Worm (Caenorhabditis elegans) whole organism, L4/young adult: ENCODE measurements around the gene F19F10.3.
"Not testable (repeated sequence)": the region's sequence is repeated elsewhere in the genome, so short reads cannot be mapped to it uniquely, and the experiment has no call there.

Source experiments
- W03F9.2 ChIP-seq: fragments of 150-350 bp; optimal IDR thresholded peaks from 2 replicates; lab custom pipeline; 2014; ENCODE audit warnings: missing biosample characterization, missing genetic modification characterization
- dao-5 ChIP-seq: sonication (generic microtip); optimal IDR thresholded peaks from 2 replicates; lab custom pipeline; 2016; ENCODE audit warnings: missing genotype, missing genetic modification characterization, moderate library complexity, missing compliant biosample characterization
- him-1 ChIP-seq: sonication (generic microtip); optimal IDR thresholded peaks from 2 replicates; lab custom pipeline; 2016; ENCODE audit warnings: missing genotype, missing genetic modification reagents, missing genetic modification characterization, missing compliant biosample characterization

F19F10.3 gene

DNA sequence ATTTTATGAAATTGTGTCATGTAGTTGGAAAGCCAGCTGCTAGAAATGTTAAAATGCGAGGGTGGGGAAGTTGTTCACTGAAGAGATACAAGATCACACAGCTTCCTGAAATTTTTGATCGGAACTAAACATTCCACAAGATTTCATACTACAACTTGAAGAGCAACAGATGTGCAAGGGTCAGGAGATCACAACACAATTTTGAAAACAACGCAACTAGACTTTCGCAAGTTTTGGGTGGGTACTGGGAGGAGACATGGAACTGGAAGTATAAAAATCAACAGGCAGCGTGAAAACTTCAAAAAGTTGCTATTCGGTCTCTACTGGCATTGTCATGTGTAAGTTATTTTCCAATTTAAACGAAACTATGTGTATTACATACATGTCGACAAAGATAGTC lies at the start of gene F19F10.3:
Gene F19F10.3, plus strand, starts transcription at position 301 of the 400 bp plus-strand sequence.
- TF ChIP-seq dao-5 (tag; lab: Kevin White, UChicago) (no peak), W03F9.2 (tag; lab: Kevin White, UChicago) (no peak), him-1 (tag; lab: Kevin White, UChicago) (no peak)

DNA sequence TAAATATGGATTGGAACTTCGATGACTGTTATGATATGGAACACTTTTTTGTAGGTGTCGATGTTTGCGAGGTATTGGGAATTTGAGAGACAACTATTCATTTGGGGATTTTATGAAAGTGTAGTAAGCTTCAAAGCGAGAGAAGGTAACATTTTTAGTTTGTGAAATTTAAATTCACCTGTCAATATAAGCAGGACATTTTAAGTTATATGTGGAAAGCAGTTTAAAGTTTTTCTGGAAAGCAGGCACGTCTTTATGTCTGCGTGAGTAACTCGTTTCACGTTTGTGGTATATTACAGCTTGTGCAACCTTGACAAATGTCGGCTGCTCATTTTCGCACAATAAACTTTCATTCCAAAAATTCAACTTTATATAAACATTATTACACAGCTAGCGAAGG lies 47.6 kb upstream of the F19F10.3 start, which contains the start of gene srh-229:
Gene srh-229, minus strand, starts transcription at position 101 of the 400 bp plus-strand sequence.
- TF ChIP-seq him-1 (tag; lab: Kevin White, UChicago) (no peak), W03F9.2 (tag; lab: Kevin White, UChicago) (no peak), dao-5 (tag; lab: Kevin White, UChicago) (no peak)

DNA sequence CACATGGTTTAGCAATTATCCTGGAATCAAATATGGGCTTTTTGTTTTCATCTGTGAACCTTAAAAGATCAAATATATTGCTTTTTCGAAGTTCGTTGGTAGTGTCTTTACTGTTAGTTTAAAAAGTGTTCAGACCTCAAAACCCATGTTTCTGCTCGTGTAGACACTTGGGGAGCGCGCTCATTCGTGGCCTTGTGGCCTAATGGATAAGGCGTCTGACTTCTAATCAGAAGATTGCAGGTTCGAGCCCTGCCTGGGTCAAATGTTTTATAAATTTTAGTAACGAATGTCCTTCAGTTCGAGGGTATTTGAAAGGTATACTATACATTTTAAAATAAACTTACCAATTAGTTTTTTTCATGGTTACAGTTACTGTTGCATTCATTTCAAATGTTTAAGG lies 45.7 kb upstream of the F19F10.3 start:
- TF ChIP-seq W03F9.2 (tag; lab: Kevin White, UChicago) (no peak), dao-5 (tag; lab: Kevin White, UChicago) (no peak), him-1 (tag; lab: Kevin White, UChicago) (no peak)

DNA sequence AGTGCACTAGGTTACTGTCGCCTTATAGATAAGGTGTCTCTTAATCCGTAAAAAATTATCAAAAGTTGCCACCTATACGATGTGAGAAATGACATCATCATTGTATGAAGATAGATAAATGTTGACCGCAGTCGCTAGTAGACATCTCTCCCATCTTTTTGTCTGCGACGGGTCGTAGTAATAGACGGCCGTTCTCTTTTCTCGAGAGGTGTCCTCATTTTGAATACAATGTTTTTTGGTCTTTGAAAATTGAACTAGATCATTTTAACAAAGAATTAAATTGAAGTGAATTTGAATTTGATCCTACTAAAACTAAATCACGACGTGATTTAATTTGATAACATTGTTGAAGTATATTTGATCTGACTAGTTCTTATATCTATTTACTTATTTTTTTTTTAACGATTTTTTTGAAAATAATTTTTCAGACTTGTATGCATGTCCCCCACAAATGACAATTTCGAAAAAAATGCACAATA lies 43.3 kb upstream of the F19F10.3 start, which contains the start of the genes str-31 and nhr-172:
Gene str-31, minus strand, starts transcription at position 101 of the 479 bp plus-strand sequence.
Gene nhr-172, plus strand, starts transcription at position 429 of the 479 bp plus-strand sequence.
- no peak for TF ChIP-seq him-1 (tag; lab: Kevin White, UChicago)
- no peak for TF ChIP-seq W03F9.2 (tag; lab: Kevin White, UChicago)
- no peak for TF ChIP-seq dao-5 (tag; lab: Kevin White, UChicago)

DNA sequence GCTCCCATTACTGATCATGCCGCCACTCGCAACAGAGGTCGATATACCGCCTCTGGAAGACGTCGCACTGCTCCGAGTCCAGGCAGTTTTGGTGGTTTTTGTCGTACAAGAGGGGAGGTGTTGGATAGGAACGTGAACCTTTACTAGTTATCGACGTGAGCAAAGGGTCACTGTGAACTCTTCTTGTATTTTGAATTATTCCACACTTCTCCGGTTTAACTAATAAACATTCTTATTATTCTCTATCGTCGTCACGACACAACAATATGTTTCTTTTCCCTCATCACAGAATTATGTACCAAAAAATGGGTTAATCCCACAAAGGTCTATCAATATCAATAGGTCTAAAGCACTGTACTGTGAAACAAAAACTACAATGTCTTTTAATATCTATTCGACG lies 40.5 kb upstream of the F19F10.3 start, which contains the start of gene nhr-171:
Gene nhr-171, plus strand, starts transcription at position 301 of the 400 bp plus-strand sequence.
- not testable (repeated sequence) for TF ChIP-seq W03F9.2, him-1, dao-5 (tag; lab: Kevin White, UChicago)

DNA sequence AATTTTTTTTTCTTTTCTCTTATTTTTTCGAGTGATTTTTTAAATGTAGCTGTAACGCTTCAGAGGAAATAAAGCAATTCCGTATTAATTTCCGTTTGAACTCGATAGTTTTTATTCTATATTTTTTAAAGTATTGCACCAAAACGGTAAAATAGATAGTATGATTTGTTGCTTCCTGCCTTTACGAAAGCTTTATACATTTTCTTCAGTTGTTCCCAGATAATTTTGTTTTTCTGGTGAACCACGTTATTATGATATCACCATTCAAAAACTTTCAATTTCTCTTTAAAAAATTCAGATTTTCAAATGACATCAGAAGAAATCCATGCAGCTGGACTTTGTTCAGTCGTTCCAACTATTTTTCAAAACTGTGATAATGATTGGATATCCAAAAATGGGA lies 37.0 kb upstream of the F19F10.3 start, which contains the start of gene srb-18:
Gene srb-18, plus strand, starts transcription at position 301 of the 400 bp plus-strand sequence.
- TF ChIP-seq dao-5 (tag; lab: Kevin White, UChicago) (no peak), W03F9.2 (tag; lab: Kevin White, UChicago) (no peak), him-1 (tag; lab: Kevin White, UChicago) (no peak)

DNA sequence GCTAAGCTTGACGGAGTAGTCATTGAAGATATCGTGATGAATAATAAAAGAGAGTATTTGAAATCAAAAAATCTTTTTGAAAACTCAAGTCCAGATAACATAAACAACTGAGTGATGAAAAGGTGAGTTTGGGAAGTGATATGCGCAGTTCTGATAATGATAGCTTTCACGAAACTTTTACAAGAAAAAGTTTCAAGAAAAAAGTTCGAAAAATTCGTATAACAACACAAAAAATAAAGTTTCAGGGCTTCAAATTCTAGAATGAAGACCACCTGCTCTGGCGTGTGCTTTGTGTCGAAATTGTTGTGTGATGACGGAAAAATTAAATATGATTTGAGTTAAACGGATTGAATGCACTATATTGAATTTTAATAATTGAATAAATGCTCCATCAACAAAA lies 31.8 kb upstream of the F19F10.3 start, which contains the start of gene srb-19:
Gene srb-19, minus strand, starts transcription at position 101 of the 400 bp plus-strand sequence.
- TF ChIP-seq dao-5 (tag; lab: Kevin White, UChicago), result no peak
- TF ChIP-seq W03F9.2 (tag; lab: Kevin White, UChicago), result no peak
- TF ChIP-seq him-1 (tag; lab: Kevin White, UChicago), result no peak

DNA sequence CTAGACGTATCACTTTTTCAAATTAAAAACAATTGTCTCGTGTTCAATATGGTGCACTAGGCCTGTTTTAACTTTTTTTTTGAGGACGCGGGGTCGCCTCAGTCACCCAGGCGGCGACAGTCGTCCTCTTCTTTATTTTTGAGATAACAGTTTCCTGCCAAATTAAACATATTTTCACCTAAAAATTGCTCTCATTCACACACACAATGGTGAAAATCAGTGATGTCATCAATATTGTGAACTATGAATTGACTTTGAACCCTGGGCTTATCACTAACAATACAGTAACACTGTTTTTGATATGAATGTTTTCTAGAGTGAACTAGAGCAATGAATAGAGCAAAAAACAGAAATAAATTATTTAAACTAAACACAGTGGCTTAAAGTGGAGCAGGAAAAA lies 30.6 kb upstream of the F19F10.3 start:
- TF ChIP-seq dao-5 (tag; lab: Kevin White, UChicago) (no peak), W03F9.2 (tag; lab: Kevin White, UChicago) (no peak), him-1 (tag; lab: Kevin White, UChicago) (no peak)

DNA sequence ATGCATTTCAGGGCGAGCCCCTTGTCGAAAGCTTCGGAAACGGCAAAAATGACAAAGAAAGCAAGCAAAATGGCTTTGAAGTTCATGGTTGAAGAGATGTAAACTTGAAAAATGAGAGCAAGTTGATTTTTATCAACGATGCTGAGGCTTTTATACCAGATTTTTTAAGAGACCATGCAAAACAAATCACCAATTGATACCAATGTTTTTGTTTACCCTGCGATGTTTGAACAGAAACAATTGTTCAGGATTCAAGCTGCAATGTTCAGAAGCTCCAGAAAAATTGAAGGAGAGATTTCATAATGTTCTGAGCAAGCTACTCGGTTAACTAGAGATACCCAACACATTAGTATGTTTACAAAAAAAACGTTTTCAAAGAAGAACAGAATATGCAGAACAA lies 29.6 kb upstream of the F19F10.3 start, which contains the start of gene C54F6.15:
Gene C54F6.15, minus strand, starts transcription at position 101 of the 400 bp plus-strand sequence.
- TF ChIP-seq him-1 (tag; lab: Kevin White, UChicago) (no peak), dao-5 (tag; lab: Kevin White, UChicago) (no peak), W03F9.2 (tag; lab: Kevin White, UChicago) (no peak)

DNA sequence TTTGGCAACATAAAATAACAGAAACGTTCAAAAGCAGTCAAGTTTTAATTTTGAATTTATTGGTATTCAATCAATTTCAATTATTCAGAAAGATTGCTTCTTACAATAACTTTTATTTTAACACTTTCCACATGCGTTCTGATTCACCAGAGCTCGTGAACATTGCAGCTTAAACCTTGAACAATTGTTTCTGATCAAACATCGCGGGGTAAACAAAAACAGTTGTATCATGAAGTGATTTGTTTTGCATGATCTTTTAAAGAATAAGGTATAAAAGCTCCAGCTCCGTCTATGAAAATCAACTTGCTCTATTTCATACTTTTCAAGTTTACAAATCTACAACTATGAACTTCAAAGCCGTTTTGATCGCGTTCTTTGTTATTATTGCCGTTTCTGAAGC lies 28.5 kb upstream of the F19F10.3 start, which contains the start of gene C54F6.6:
Gene C54F6.6, plus strand, starts transcription at position 301 of the 400 bp plus-strand sequence.
- TF ChIP-seq him-1 (tag; lab: Kevin White, UChicago) (no peak), W03F9.2 (tag; lab: Kevin White, UChicago) (no peak), dao-5 (tag; lab: Kevin White, UChicago) (no peak)

DNA sequence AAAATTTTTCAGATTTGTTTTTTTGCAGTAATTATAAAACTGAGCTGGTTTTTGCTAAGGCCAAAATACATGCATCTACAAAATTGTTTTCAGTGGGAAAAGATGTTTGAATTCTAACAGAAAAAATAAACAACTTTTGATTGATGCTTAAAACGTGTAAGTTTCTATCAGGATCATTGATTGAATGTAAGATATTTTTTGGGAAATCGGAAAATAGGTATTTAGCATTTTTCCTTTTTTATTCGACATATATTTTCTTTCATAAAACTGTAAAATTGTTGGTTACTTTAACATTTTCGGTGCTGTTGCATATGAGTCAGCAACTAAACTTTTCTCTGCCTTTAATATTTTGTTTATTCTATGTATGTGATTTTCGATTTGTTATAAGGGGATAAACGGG lies 27.5 kb upstream of the F19F10.3 start, which contains the start of gene C54F6.20:
Gene C54F6.20, plus strand, starts transcription at position 301 of the 400 bp plus-strand sequence.
- TF ChIP-seq dao-5 (tag; lab: Kevin White, UChicago) (no peak), him-1 (tag; lab: Kevin White, UChicago) (no peak), W03F9.2 (tag; lab: Kevin White, UChicago) (no peak)

DNA sequence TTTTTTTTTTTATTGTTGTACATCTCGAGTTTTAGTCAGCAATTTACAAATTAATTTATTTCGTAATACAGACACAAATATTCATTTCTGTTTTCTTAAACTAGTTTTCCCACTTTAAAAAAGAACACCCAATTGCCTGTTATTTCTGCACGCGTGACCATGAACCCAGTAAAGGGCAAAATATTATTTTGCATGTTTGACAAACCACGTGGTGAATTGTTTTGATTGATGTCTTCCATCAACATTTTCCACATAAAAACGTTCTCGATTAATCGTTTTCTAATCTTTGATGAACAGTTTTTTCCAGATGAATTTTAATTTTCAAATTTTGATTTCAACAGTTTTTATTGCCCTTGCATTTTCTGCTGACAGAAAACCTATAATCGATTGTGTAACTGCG lies 26.2 kb upstream of the F19F10.3 start, which contains the start of gene C54F6.18:
Gene C54F6.18, plus strand, starts transcription at position 301 of the 400 bp plus-strand sequence.
- TF ChIP-seq W03F9.2 (tag; lab: Kevin White, UChicago) (no peak), dao-5 (tag; lab: Kevin White, UChicago) (no peak), him-1 (tag; lab: Kevin White, UChicago) (no peak)

DNA sequence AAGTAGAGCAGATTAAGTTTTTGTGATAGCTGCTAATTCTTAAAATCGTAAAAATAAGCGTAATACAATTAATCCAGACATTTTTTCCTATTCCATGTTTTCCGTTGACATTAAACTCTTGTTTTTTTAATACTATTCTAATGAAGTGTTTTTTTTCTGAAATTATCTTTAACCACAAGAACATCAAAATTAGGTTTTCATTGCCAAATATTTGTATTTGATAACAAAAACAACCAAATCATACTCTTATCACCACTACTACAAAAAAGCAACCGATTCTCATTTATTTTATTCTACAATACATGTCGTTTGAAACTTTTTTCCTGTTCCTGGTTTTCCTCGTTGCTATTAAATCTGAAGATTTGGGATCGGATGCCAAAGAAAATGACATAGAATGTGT lies 24.8 kb upstream of the F19F10.3 start, which contains the start of gene C54F6.17:
Gene C54F6.17, plus strand, starts transcription at position 301 of the 400 bp plus-strand sequence.
- TF ChIP-seq dao-5 (tag; lab: Kevin White, UChicago) (no peak), him-1 (tag; lab: Kevin White, UChicago) (no peak), W03F9.2 (tag; lab: Kevin White, UChicago) (no peak)
